Fruit fly (Drosophila melanogaster) whole organism, wandering third instar larva: ENCODE measurements around the gene CG16772.

Experiments
- CG9705 ChIP-seq: fragments of 200-800 bp; sonication (Bioruptor generic); optimal IDR thresholded peaks from 2 replicates; lab custom pipeline; 2018; ENCODE audit warnings: missing biosample characterization, mild to moderate bottlenecking, missing genetic modification characterization
- GATAd ChIP-seq: sonication (Bioruptor generic); optimal IDR thresholded peaks from 2 replicates; lab custom pipeline; 2016; ENCODE audit warnings: missing biosample characterization, missing genetic modification characterization
- Myc ChIP-seq: fragments of >200 bp; optimal IDR thresholded peaks from 2 replicates; lab custom pipeline; 2017
- N ChIP-seq: fragments of >200 bp; optimal IDR thresholded peaks from 2 replicates; lab custom pipeline; 2018; ENCODE audit warnings: missing biosample characterization, missing external identifiers, missing genetic modification characterization
- OdsH ChIP-seq: fragments of 200-800 bp; sonication (Bioruptor generic); optimal IDR thresholded peaks from 2 replicates; lab custom pipeline; 2016; ENCODE audit warnings: missing biosample characterization, mild to moderate bottlenecking, missing genetic modification characterization
- br ChIP-seq: fragments of 200-800 bp; sonication (Bioruptor generic); optimal IDR thresholded peaks from 2 replicates; lab custom pipeline; 2016; ENCODE audit warnings: missing biosample characterization, missing genetic modification characterization
- fru ChIP-seq: fragments of 200-800 bp; sonication (Bioruptor generic); optimal IDR thresholded peaks from 3 replicates; lab custom pipeline; 2016; ENCODE audit warnings: missing biosample characterization, mild to moderate bottlenecking, missing genetic modification characterization
- h ChIP-seq: fragments of 200-800 bp; sonication (Bioruptor generic); optimal IDR thresholded peaks from 3 replicates; lab custom pipeline; 2016; ENCODE audit warnings: missing biosample characterization, mild to moderate bottlenecking, missing genetic modification characterization
- woc ChIP-seq: sonication (Bioruptor generic); optimal IDR thresholded peaks from 2 replicates; lab custom pipeline; 2016; ENCODE audit warnings: missing biosample characterization, mild to moderate bottlenecking, missing genetic modification characterization

DNA sequence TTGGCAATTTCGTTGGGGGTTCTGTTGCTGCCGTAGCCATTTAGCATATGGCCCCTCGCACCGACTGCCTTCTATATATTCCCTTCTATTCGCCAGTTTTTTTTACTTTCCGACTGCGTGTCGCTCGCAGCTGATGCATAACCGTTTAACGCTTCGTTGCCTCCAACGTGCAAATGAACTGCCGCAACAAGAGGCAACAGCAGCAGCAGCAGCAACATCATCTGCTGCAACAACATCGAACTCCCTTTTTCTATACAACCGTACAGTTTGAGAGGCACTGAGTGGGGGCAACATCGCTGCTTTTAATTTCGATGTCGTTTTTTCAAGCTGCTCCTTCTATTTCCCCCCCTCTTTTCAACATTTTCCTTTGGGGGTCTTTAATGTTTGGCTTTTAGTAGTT, 10.3 kb upstream of the CG16772 start:
- TF ChIP-seq fru (GFP tag; lab: Kevin White, UChicago) (no peak), br (GFP tag; lab: Kevin White, UChicago) (no peak), CG9705 (GFP tag; lab: Kevin White, UChicago) (no peak), N (GFP tag; lab: Kevin White, UChicago) (no peak), h (GFP tag; lab: Kevin White, UChicago) (no peak), GATAd (GFP tag; lab: Kevin White, UChicago) (no peak), Myc (lab: Kevin White, UChicago) (no peak), woc (GFP tag; lab: Kevin White, UChicago) (no peak), OdsH (GFP tag; lab: Kevin White, UChicago) (no peak)
